Worm (Caenorhabditis elegans) whole organism, L1 larva: ENCODE measurements around the gene srz-97.
A peak's percentile ranks its signal among the peaks of the same experiment; 100 is the strongest.

Experiments used
- C16A3.4 ChIP-seq: fragments of 150-350 bp; optimal IDR thresholded peaks from 2 replicates; lab custom pipeline; 2014; ENCODE audit warnings: missing biosample characterization, missing genetic modification characterization
- C34B4.2 ChIP-seq: sonication (generic microtip); optimal IDR thresholded peaks from 2 replicates; lab custom pipeline; 2017; ENCODE audit warnings: mild to moderate bottlenecking, missing genetic modification characterization, missing compliant biosample characterization
- F16B12.6 ChIP-seq: fragments of 150-350 bp; optimal IDR thresholded peaks from 2 replicates; lab custom pipeline; 2014; ENCODE audit warnings: missing biosample characterization, missing genetic modification characterization
- Y116A8C.19 ChIP-seq: sonication (generic microtip); optimal IDR thresholded peaks from 2 replicates; lab custom pipeline; 2016; ENCODE audit warnings: missing compliant biosample characterization, missing genetic modification characterization, borderline replicate concordance
- aha-1 ChIP-seq: fragments of 150-350 bp; optimal IDR thresholded peaks from 2 replicates; lab custom pipeline; 2014; ENCODE audit warnings: missing biosample characterization, missing genetic modification characterization
- ama-1 ChIP-seq: fragments of 150-350 bp; optimal IDR thresholded peaks from 2 replicates; lab custom pipeline; 2014
- blmp-1 ChIP-seq: fragments of 150-350 bp; optimal IDR thresholded peaks from 2 replicates; lab custom pipeline; 2014; ENCODE audit warnings: missing biosample characterization, missing genetic modification characterization
- ceh-82 ChIP-seq, 3 experiments: fragments of 150-350 bp in 1 of 3; sonication (generic microtip) in 2 of 3; optimal IDR thresholded peaks; 2 replicates each; lab custom pipeline; 2014 to 2017; ENCODE audit warnings: missing biosample characterization in 3 of 3, missing genetic modification characterization in 3 of 3
- ceh-88 ChIP-seq: fragments of 200-800 bp; sonication (Bioruptor generic); IDR thresholded peaks from 2 replicates; pipeline ENCODE4 v1.3.6; 2022; ENCODE audit warnings: missing genetic modification characterization, missing compliant biosample characterization
- dsc-1 ChIP-seq: sonication (generic microtip); optimal IDR thresholded peaks from 2 replicates; lab custom pipeline; 2016; ENCODE audit warnings: mild to moderate bottlenecking, missing genetic modification characterization, missing compliant biosample characterization
- efl-1 ChIP-seq, 4 experiments: fragments of 150-350 bp; optimal IDR thresholded peaks in 3 of 4; peaks in 1 of 4; 1 replicate in 1 of 4; 2 replicates in 3 of 4; lab custom pipeline; 2014; ENCODE audit warnings: missing biosample characterization in 2 of 4, missing genetic modification characterization in 2 of 4, missing genetic modification reagents in 2 of 4
- elt-2 ChIP-seq: sonication (generic microtip); optimal IDR thresholded peaks from 2 replicates; lab custom pipeline; 2016; ENCODE audit warnings: missing genetic modification characterization, mild to moderate bottlenecking, inconsistent platforms, missing compliant biosample characterization, missing genetic modification reagents
- elt-3 ChIP-seq, 6 experiments: fragments of 150-350 bp in 1 of 6; sonication (generic microtip); optimal IDR thresholded peaks; 2 replicates each; lab custom pipeline; 2017 to 2018; ENCODE audit warnings: missing biosample characterization in 6 of 6, missing genetic modification characterization in 6 of 6, inconsistent platforms in 1 of 6
- fkh-10 ChIP-seq: sonication (generic microtip); optimal IDR thresholded peaks from 2 replicates; lab custom pipeline; 2017; ENCODE audit warnings: missing biosample characterization, missing genetic modification reagents, missing genetic modification characterization
- fkh-4 ChIP-seq: sonication (generic microtip); optimal IDR thresholded peaks from 2 replicates; lab custom pipeline; 2016; ENCODE audit warnings: missing compliant biosample characterization, missing genetic modification characterization, borderline replicate concordance
- fkh-8 ChIP-seq: sonication (generic microtip); optimal IDR thresholded peaks from 2 replicates; lab custom pipeline; 2016; ENCODE audit warnings: mild to moderate bottlenecking, missing genetic modification characterization, missing compliant biosample characterization
- grh-1 ChIP-seq: fragments of 200-800 bp; sonication (Bioruptor generic); IDR thresholded peaks from 2 replicates; pipeline ENCODE4 v1.3.6; 2022; ENCODE audit warnings: missing genetic modification reagents, missing genetic modification characterization, missing compliant biosample characterization
- hpl-2 ChIP-seq: fragments of 150-350 bp; optimal IDR thresholded peaks from 2 replicates; lab custom pipeline; 2014; ENCODE audit warnings: missing biosample characterization, missing genetic modification reagents, missing genetic modification characterization
- jun-1 ChIP-seq: fragments of 150-350 bp; optimal IDR thresholded peaks from 2 replicates; lab custom pipeline; 2014; ENCODE audit warnings: missing biosample characterization, missing genetic modification reagents, missing genetic modification characterization
- lin-14 ChIP-seq: fragments of 200-800 bp; sonication (Bioruptor generic); optimal IDR thresholded peaks from 2 replicates; lab custom pipeline; 2018; ENCODE audit warnings: mild to moderate bottlenecking, missing genetic modification characterization, moderate library complexity, missing compliant biosample characterization
- lin-35 ChIP-seq, 2 experiments: fragments of 150-350 bp; optimal IDR thresholded peaks; 2 replicates each; lab custom pipeline; 2014; ENCODE audit warnings: missing biosample characterization in 2 of 2, missing genetic modification characterization in 2 of 2, missing genetic modification reagents in 2 of 2
- lir-3 ChIP-seq: sonication (generic microtip); optimal IDR thresholded peaks from 2 replicates; lab custom pipeline; 2016; ENCODE audit warnings: mild to moderate bottlenecking, missing genetic modification characterization, moderate library complexity, missing compliant biosample characterization; ENCODE audit not compliant: poor library complexity
- lsy-2 ChIP-seq, 2 experiments: fragments of 150-350 bp; optimal IDR thresholded peaks; 2 replicates each; lab custom pipeline; 2014; ENCODE audit warnings: missing biosample characterization in 2 of 2, missing genetic modification characterization in 2 of 2
- mep-1 ChIP-seq: fragments of 150-350 bp; optimal IDR thresholded peaks from 2 replicates; lab custom pipeline; 2014; ENCODE audit warnings: missing biosample characterization, missing genetic modification characterization
- nhr-11 ChIP-seq: fragments of 150-350 bp; optimal IDR thresholded peaks from 2 replicates; lab custom pipeline; 2014; ENCODE audit warnings: missing biosample characterization, missing genetic modification characterization
- nhr-19 ChIP-seq: fragments of 200-800 bp; sonication (Bioruptor generic); conservative IDR thresholded peaks from 2 replicates; pipeline ENCODE4 v1.3.6; 2022; ENCODE audit warnings: missing genetic modification characterization, missing compliant biosample characterization
- nhr-20 ChIP-seq: sonication (generic microtip); optimal IDR thresholded peaks from 2 replicates; lab custom pipeline; 2016; ENCODE audit warnings: mild to moderate bottlenecking, missing genetic modification characterization, missing compliant biosample characterization
- nhr-237 ChIP-seq: fragments of 150-350 bp; optimal IDR thresholded peaks from 2 replicates; lab custom pipeline; 2014; ENCODE audit warnings: missing biosample characterization, missing genetic modification characterization
- nhr-28 ChIP-seq: fragments of 150-350 bp; optimal IDR thresholded peaks from 2 replicates; lab custom pipeline; 2014; ENCODE audit warnings: missing biosample characterization, missing genetic modification characterization
- nhr-71 ChIP-seq: sonication (generic microtip); optimal IDR thresholded peaks from 2 replicates; lab custom pipeline; 2016; ENCODE audit warnings: mild to moderate bottlenecking, missing genetic modification characterization, moderate library complexity, missing compliant biosample characterization
- nhr-90 ChIP-seq: sonication (generic microtip); optimal IDR thresholded peaks from 2 replicates; lab custom pipeline; 2016; ENCODE audit warnings: mild to moderate bottlenecking, missing genetic modification characterization, missing compliant biosample characterization; ENCODE audit not compliant: poor library complexity
- pax-3 ChIP-seq: fragments of 200-800 bp; sonication (Bioruptor generic); optimal IDR thresholded peaks from 2 replicates; lab custom pipeline; 2018; ENCODE audit warnings: mild to moderate bottlenecking, missing genetic modification characterization, moderate library complexity, missing compliant biosample characterization
- pqm-1 ChIP-seq: sonication (generic microtip); optimal IDR thresholded peaks from 3 replicates; lab custom pipeline; 2017; ENCODE audit warnings: missing biosample characterization, missing genetic modification characterization
- rnt-1 ChIP-seq: sonication (generic microtip); optimal IDR thresholded peaks from 2 replicates; lab custom pipeline; 2016; ENCODE audit warnings: mild to moderate bottlenecking, missing genetic modification characterization, moderate library complexity, missing compliant biosample characterization
- skn-1 ChIP-seq: fragments of 150-350 bp; optimal IDR thresholded peaks from 2 replicates; lab custom pipeline; 2014; ENCODE audit warnings: missing biosample characterization, missing genetic modification characterization
- snpc-4 ChIP-seq: fragments of 150-350 bp; optimal IDR thresholded peaks from 2 replicates; lab custom pipeline; 2014; ENCODE audit warnings: missing biosample characterization, missing genetic modification characterization
- snu-23 ChIP-seq: sonication (generic microtip); optimal IDR thresholded peaks from 2 replicates; lab custom pipeline; 2016; ENCODE audit warnings: missing genetic modification characterization, missing compliant biosample characterization
- sox-4 ChIP-seq: sonication (generic microtip); optimal IDR thresholded peaks from 2 replicates; lab custom pipeline; 2016; ENCODE audit warnings: missing genetic modification characterization, missing compliant biosample characterization
- sup-37 ChIP-seq: fragments of 200-800 bp; sonication (Bioruptor generic); optimal IDR thresholded peaks from 2 replicates; lab custom pipeline; 2018; ENCODE audit warnings: mild to moderate bottlenecking, missing genetic modification characterization, missing compliant biosample characterization
- unc-62 ChIP-seq: fragments of 150-350 bp; optimal IDR thresholded peaks from 2 replicates; lab custom pipeline; 2014; ENCODE audit warnings: missing biosample characterization, missing genetic modification reagents, missing genetic modification characterization
- vab-15 ChIP-seq: sonication (generic microtip); optimal IDR thresholded peaks from 2 replicates; lab custom pipeline; 2017; ENCODE audit warnings: missing genotype, mild to moderate bottlenecking, missing genetic modification characterization, missing compliant biosample characterization
- zag-1 ChIP-seq: fragments of 150-350 bp; optimal IDR thresholded peaks from 2 replicates; lab custom pipeline; 2014; ENCODE audit warnings: missing biosample characterization, missing genetic modification characterization
- zip-4 ChIP-seq: fragments of 200-800 bp; sonication (Bioruptor generic); optimal IDR thresholded peaks from 2 replicates; lab custom pipeline; 2018; ENCODE audit warnings: mild to moderate bottlenecking, missing genetic modification characterization, moderate library complexity, missing compliant biosample characterization
- ztf-4 ChIP-seq: fragments of 150-350 bp; optimal IDR thresholded peaks from 2 replicates; lab custom pipeline; 2014; ENCODE audit warnings: missing biosample characterization, missing genetic modification characterization

srz-97 gene

DNA sequence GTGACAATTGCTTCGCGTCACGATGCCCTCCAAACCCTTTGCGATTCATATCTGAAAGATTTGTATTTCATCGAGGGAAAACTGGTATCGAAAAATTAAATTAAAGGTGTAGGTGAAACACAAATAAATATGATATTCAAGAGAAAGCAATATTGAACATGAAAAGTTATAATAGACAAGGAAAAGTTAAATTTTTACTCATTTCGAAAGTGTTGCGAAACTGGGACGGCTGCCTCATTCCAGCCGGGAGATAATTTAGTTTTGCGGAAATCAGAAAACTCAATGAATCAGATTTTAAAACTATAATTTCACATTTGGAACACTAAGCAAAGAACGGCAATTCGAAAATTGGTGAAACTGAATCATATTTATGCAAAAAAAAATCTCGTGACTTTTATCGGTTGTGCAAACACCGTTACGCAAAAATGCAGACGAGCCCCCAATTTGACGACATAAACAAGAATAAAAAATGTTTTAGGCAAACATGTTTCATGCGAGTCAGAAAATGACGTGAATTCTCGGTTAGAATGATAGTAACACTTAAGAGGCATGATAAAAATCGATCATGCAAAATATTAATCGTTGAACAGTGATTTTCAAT is 53.0 kb downstream of the srz-97 start, which contains the start of the genes nxf-1 and C15H11.11 (continued):
- TF ChIP-seq sup-37 (GFP tag; lab: Kevin White, UChicago) (peak; percentile 17), nhr-20 (tag; lab: Kevin White, UChicago) (peak; percentile 83), fkh-4 (tag; lab: Kevin White, UChicago) (no peak), grh-1 (GFP tag; lab: Robert Waterston, UW) (no peak), sox-4 (tag; lab: Kevin White, UChicago) (peak; percentile 1), pax-3 (peak; percentile 49), ceh-82 (tag; optimal IDR thresholded peaks at IDR 0.05; lab: Kevin White, UChicago) (peak; percentile 50 to 64 (median 51)), zag-1 (tag; lab: Kevin White, UChicago) (no peak), skn-1 (peak; percentile 11), unc-62 (GFP tag; lab: Kevin White, UChicago) (no peak), hpl-2 (GFP tag; lab: Kevin White, UChicago) (no peak), ztf-4 (tag; lab: Kevin White, UChicago) (no peak), lin-14 (peak; percentile 80), Y116A8C.19 (no peak), nhr-11 (tag; lab: Kevin White, UChicago) (peak; percentile 22), nhr-19 (GFP tag; lab: Robert Waterston, UW) (peak; percentile 75), pqm-1 (tag; lab: Kevin White, UChicago) (no peak), mep-1 (tag; lab: Kevin White, UChicago) (peak; percentile 89), zip-4 (GFP tag; lab: Kevin White, UChicago) (peak; percentile 68), jun-1 (tag; lab: Kevin White, UChicago) (peak; percentile 50), F16B12.6 (peak; percentile 96), nhr-28 (tag; lab: Kevin White, UChicago) (no peak), snu-23 (GFP tag; lab: Kevin White, UChicago) (peak; percentile 85), ama-1 (lab: Kevin White, UChicago) (no peak), lir-3 (tag; lab: Kevin White, UChicago) (peak; percentile 14), blmp-1 (peak; percentile 60), aha-1 (tag; lab: Kevin White, UChicago) (no peak), vab-15 (no peak), nhr-237 (tag; lab: Kevin White, UChicago) (no peak), elt-3 (tag; optimal IDR thresholded peaks at IDR 0.05; lab: Kevin White, UChicago) (peak in 2 of 6 experiments; percentile 32 to 51), snpc-4 (peak; percentile 62), lsy-2 (tag; optimal IDR thresholded peaks at IDR 0.05; lab: Kevin White, UChicago) (peak; percentile 78 to 79), fkh-10 (GFP tag; lab: Kevin White, UChicago) (peak; percentile 33), dsc-1 (peak; percentile 68), C16A3.4 (tag; lab: Kevin White, UChicago) (peak; percentile 62), ceh-88 (GFP tag; lab: Robert Waterston, UW) (no peak), lin-35 (GFP tag; optimal IDR thresholded peaks at IDR 0.05; lab: Kevin White, UChicago) (peak; percentile 63 to 79), nhr-90 (tag; lab: Kevin White, UChicago) (peak; percentile 79), nhr-71 (peak; percentile 88)

DNA sequence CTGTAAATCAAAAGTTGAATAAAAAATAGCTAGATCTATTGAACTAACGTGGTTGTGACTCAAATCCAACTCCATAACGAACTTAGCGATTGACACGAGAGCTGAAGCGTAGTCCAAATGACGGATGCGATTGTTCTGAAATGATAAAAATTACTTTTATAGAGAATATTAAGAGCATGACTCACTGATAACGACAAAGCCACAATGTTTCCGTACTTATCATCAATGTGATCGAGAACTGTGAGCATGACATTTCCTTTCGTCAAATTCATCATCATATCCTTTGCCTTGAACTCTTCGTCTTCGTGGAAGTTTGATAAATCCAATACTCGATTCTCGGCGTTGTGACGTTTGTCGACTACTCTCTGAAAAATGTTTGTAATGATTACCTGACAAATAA is 54.0 kb downstream of the srz-97 start:
- TF ChIP-seq lir-3 (tag; lab: Kevin White, UChicago) (no peak), rnt-1 (tag; lab: Kevin White, UChicago) (no peak), efl-1 (optimal IDR thresholded peaks at IDR 0.05; lab: Kevin White, UChicago) (no peak), efl-1 (GFP tag; optimal IDR thresholded peaks at IDR 0.05 in 1 of 2; lab: Kevin White, UChicago) (peak in 1 of 2 experiments; percentile 41), elt-2 (peak; percentile 60), fkh-8 (tag; lab: Kevin White, UChicago) (no peak), pax-3 (peak; percentile 2), C34B4.2 (no peak), jun-1 (tag; lab: Kevin White, UChicago) (peak; percentile 63)
